Fruit fly (Drosophila melanogaster): ENCODE measurements around the gene hzg.
A peak's percentile ranks its signal among the peaks of the same experiment; 100 is the strongest.

The hzg gene

DNA sequence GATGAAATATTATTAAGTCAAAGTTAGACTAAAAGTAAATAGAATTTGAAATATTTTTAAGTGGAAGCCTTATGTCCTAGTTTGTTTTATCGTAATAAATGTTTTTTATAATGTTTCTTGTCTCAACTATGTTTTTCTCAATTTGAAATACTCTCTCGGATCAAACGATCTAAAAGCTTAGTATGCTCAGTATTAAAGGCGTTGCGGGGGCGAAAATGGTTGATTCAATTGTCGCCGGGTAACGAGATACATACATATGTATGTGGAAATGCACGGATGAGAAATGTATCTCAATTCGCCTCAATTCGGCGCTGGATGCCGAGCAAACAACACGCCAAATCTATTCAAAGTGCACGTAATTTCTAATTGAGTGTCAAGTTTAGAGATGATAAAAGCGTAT is 30.6 kb upstream of the hzg start, which contains the start of gene CG5895:
TSS of gene CG5895 (plus strand) at position 301 of the 400 bp plus-strand sequence.
- TF ChIP-seq pad (GFP tag; optimal IDR thresholded peaks at IDR 0.05) (no peak), Mnt (GFP tag; optimal IDR thresholded peaks at IDR 0.05) (no peak), Hr96 (GFP tag; optimal IDR thresholded peaks at IDR 0.05) (no peak), Crg-1 (GFP tag; optimal IDR thresholded peaks at IDR 0.05) (no peak), CG33017 (tag; optimal IDR thresholded peaks at IDR 0.05) (no peak), CG5204 (GFP tag; optimal IDR thresholded peaks at IDR 0.05) (no peak), CG1620 (GFP tag; optimal IDR thresholded peaks at IDR 0.05) (no peak), CG7101 (tag; optimal IDR thresholded peaks at IDR 0.05) (no peak), Clk (GFP tag; optimal IDR thresholded peaks at IDR 0.05) (no peak), tj (GFP tag; optimal IDR thresholded peaks at IDR 0.05) (no peak), CG11617 (GFP tag; optimal IDR thresholded peaks at IDR 0.05) (no peak)

DNA sequence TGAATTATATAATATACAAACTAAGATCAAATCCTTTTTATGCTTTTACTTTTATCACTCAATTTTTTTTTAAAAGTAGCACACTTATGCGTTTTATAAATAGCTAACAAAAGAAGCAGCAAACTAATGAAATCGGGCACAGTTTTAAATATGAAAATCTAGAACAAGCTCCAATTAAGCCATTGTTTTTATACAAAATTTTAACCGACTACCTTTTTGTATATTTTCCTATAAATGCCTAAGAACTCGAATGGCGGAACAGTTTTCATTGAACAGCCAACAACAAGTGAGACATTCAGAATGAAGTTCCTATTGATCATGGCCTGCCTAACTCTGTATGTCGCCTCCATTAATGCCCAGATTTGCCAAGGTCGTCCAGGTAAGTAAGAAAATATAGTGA is 29.7 kb upstream of the hzg start, which contains the start of gene CG42538:
TSS of gene CG42538 (plus strand) at position 301 of the 400 bp plus-strand sequence.
- no peak for TF ChIP-seq CG1620 (GFP tag; optimal IDR thresholded peaks at IDR 0.05)
- TF ChIP-seq Crg-1 (GFP tag; optimal IDR thresholded peaks at IDR 0.05): no peak
- no peak for TF ChIP-seq bab1 (GFP tag; optimal IDR thresholded peaks at IDR 0.05)
- TF ChIP-seq CG12768 (GFP tag; optimal IDR thresholded peaks at IDR 0.05): no peak
- no peak for TF ChIP-seq cnc (optimal IDR thresholded peaks at IDR 0.05)
- TF ChIP-seq Hr96 (GFP tag; optimal IDR thresholded peaks at IDR 0.05): no peak
- no peak for TF ChIP-seq CG7101 (tag; optimal IDR thresholded peaks at IDR 0.05)
- no peak for TF ChIP-seq pad (GFP tag; optimal IDR thresholded peaks at IDR 0.05)
- TF ChIP-seq CG7045 (GFP tag; optimal IDR thresholded peaks at IDR 0.05): no peak
- no peak for TF ChIP-seq tj (GFP tag; optimal IDR thresholded peaks at IDR 0.05)
- TF ChIP-seq ovo (GFP tag; optimal IDR thresholded peaks at IDR 0.05): no peak
- no peak for TF ChIP-seq cic (GFP tag; optimal IDR thresholded peaks at IDR 0.05)
- no peak for TF ChIP-seq Clk (GFP tag; optimal IDR thresholded peaks at IDR 0.05)
- TF ChIP-seq kay (GFP tag; ENCODE audit: borderline replicate concordance): no peak
- TF ChIP-seq CG33017 (tag; optimal IDR thresholded peaks at IDR 0.05): no peak
- TF ChIP-seq CG11617 (GFP tag; optimal IDR thresholded peaks at IDR 0.05): no peak
- no peak for TF ChIP-seq Mnt (GFP tag; optimal IDR thresholded peaks at IDR 0.05)

DNA sequence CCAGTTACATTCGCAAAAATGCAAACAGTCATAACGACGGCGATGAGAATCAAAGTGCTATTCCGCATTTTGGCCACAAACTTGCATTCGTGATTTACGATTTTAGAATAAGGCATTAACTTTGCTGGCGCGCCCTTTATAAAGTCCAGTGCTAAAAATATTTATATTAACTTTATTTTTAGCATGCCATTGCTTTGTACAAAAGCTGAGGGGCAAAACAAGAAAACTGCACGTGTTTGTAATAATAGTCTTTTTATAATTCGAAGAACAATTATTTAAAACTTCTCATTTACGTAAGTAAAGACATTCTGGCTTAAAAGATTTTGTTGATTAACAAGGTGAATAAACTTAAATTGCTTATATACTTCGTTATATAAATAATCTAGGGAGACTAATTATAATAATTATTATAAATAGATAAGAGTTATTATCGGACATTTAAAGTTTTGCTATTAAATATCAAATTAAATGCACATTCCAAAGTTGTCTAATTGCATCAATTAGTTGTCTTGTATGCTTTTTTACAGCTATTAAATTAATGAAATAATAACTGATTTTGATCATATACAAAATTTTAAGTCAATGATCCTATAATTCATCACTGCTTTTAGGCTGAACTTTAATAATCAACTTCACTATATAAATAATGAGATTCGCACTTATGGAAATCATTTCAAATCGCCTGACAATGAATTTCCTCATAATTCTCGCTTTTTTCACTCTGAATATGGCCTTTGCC is 28.7 kb upstream of the hzg start, which contains the start of the genes CG42717 and CG42716:
TSS of gene CG42717 (minus strand) at position 101 of the 739 bp plus-strand sequence.
TSS of gene CG42716 (plus strand) at position 689 of the 739 bp plus-strand sequence.
- TF ChIP-seq CG7101 (tag; optimal IDR thresholded peaks at IDR 0.05): no peak
- TF ChIP-seq Clk (GFP tag; optimal IDR thresholded peaks at IDR 0.05): no peak
- TF ChIP-seq Mnt (GFP tag; optimal IDR thresholded peaks at IDR 0.05): no peak
- TF ChIP-seq Hr96 (GFP tag; optimal IDR thresholded peaks at IDR 0.05): no peak
- no peak for TF ChIP-seq bab1 (GFP tag; optimal IDR thresholded peaks at IDR 0.05)
- TF ChIP-seq cnc (optimal IDR thresholded peaks at IDR 0.05): no peak
- no peak for TF ChIP-seq CG12768 (GFP tag; optimal IDR thresholded peaks at IDR 0.05)
- no peak for TF ChIP-seq CG7045 (GFP tag; optimal IDR thresholded peaks at IDR 0.05)
- TF ChIP-seq Crg-1 (GFP tag; optimal IDR thresholded peaks at IDR 0.05): no peak
- TF ChIP-seq kay (GFP tag; ENCODE audit: borderline replicate concordance): no peak
- no peak for TF ChIP-seq pad (GFP tag; optimal IDR thresholded peaks at IDR 0.05)
- TF ChIP-seq CG1620 (GFP tag; optimal IDR thresholded peaks at IDR 0.05): no peak
- TF ChIP-seq CG14711 (tag; optimal IDR thresholded peaks at IDR 0.05): no peak
- TF ChIP-seq tj (GFP tag; optimal IDR thresholded peaks at IDR 0.05): no peak
- no peak for TF ChIP-seq cic (GFP tag; optimal IDR thresholded peaks at IDR 0.05)
- no peak for TF ChIP-seq toe (GFP tag; optimal IDR thresholded peaks at IDR 0.05)
- TF ChIP-seq CG5204 (GFP tag; optimal IDR thresholded peaks at IDR 0.05): no peak
- TF ChIP-seq CG11617 (GFP tag; optimal IDR thresholded peaks at IDR 0.05): no peak
- no peak for TF ChIP-seq ovo (GFP tag; optimal IDR thresholded peaks at IDR 0.05)
- no peak for TF ChIP-seq CG33017 (tag; optimal IDR thresholded peaks at IDR 0.05)

DNA sequence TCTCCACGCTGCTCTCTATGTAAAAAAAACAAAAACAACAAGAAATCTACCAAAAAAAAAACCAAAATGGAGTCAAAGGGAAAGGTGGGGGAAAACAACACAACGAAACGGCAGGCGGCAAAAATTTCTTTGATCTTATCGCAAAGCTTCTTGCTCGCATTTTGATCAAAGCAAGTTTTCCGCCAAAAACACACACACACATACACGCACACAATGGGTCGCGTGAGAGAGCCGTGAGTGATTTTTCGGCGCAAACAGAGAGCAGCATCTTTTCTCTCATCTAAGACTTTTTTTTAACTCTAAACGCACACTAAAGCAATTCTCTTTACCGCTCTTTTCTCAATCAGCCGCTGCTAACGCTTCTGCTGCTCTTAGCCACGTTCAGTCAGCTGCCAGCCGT is 24.4 kb upstream of the hzg start:
- no peak for TF ChIP-seq toe (GFP tag; optimal IDR thresholded peaks at IDR 0.05)

DNA sequence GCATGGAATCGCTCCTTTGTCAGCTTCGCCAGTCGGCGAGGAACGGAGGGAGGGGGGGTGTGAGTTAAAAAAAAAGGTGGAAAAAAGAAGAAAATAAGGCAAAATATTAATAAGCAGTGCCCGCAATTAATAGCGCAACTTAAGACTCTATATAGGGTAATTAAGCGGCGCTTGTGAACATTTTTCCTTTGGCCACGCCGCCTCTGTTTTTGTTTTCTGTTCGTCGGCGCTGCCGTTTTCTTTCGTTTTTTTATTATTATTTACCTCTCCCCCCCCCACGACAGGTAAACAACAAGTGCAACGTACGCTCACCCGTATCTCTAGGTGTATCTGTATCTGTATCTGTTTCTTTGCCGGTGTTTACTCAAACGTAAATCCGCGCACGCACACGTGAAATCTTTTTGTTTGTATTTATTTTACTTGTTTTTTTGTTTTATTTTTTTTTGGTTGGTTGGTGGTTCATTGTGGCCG is 22.7 kb upstream of the hzg start:
- TF ChIP-seq pad (GFP tag; optimal IDR thresholded peaks at IDR 0.05) (no peak), tj (GFP tag; optimal IDR thresholded peaks at IDR 0.05) (no peak), ovo (GFP tag; optimal IDR thresholded peaks at IDR 0.05) (no peak), CG11617 (GFP tag; optimal IDR thresholded peaks at IDR 0.05) (no peak), cic (GFP tag; optimal IDR thresholded peaks at IDR 0.05) (peak; percentile 80), kay (GFP tag; ENCODE audit: borderline replicate concordance) (no peak), CG7045 (GFP tag; optimal IDR thresholded peaks at IDR 0.05) (peak; percentile 35), Hr96 (GFP tag; optimal IDR thresholded peaks at IDR 0.05) (no peak), CG5204 (GFP tag; optimal IDR thresholded peaks at IDR 0.05) (no peak), CG12768 (GFP tag; optimal IDR thresholded peaks at IDR 0.05) (peak; percentile 20), CG33017 (tag; optimal IDR thresholded peaks at IDR 0.05) (peak; percentile 18), toe (GFP tag; optimal IDR thresholded peaks at IDR 0.05) (peak; percentile 15), CG7101 (tag; optimal IDR thresholded peaks at IDR 0.05) (no peak), Mnt (GFP tag; optimal IDR thresholded peaks at IDR 0.05) (no peak), bab1 (GFP tag; optimal IDR thresholded peaks at IDR 0.05) (no peak)

DNA sequence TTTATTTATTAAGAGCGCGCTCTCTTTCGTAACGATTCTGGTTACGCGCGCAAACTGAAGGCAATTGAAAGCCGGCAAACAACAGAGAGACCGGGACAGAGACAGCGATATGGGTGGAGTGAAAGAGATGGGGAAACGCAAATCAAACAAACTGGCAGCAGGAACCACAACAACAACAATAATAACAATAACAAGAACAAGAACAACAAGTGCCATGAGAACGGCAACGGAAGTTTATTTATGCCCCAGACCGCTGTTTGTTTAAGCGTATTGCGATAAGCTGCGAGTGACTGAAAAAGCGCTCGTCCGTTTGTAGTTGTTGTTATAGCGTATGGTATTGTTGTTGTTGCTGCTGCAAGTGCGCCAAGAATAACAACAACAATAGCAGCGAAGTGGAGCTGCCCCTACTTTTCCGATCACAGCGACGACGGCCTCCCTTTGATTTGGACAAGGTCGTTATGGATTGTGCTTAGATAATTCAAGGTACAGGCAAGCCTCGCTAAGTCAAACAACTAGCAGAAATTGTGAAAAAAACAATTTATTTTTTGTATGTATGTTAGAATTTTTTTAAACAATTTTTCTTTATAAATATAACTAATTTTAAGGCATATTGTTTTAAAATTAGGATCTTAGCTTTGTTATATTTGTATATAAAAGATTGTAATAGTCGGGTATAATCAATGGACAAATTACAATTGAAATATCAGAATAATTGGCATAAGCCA is 21.7 kb upstream of the hzg start:
- TF ChIP-seq ovo (GFP tag; optimal IDR thresholded peaks at IDR 0.05): peak; percentile 68
- peak; percentile 35 for TF ChIP-seq Crg-1 (GFP tag; optimal IDR thresholded peaks at IDR 0.05)
- TF ChIP-seq CG7101 (tag; optimal IDR thresholded peaks at IDR 0.05): peak; percentile 40
- TF ChIP-seq CG12768 (GFP tag; optimal IDR thresholded peaks at IDR 0.05): peak; percentile 53
- no peak for TF ChIP-seq Clk (GFP tag; optimal IDR thresholded peaks at IDR 0.05)
- no peak for TF ChIP-seq cnc (optimal IDR thresholded peaks at IDR 0.05)
- peak; percentile 95 for TF ChIP-seq cic (GFP tag; optimal IDR thresholded peaks at IDR 0.05)
- no peak for TF ChIP-seq CG1620 (GFP tag; optimal IDR thresholded peaks at IDR 0.05)
- peak; percentile 13 for TF ChIP-seq Hr96 (GFP tag; optimal IDR thresholded peaks at IDR 0.05)
- TF ChIP-seq pad (GFP tag; optimal IDR thresholded peaks at IDR 0.05): no peak
- TF ChIP-seq CG11617 (GFP tag; optimal IDR thresholded peaks at IDR 0.05): no peak
- TF ChIP-seq CG14711 (tag; optimal IDR thresholded peaks at IDR 0.05): no peak
- no peak for TF ChIP-seq CG7045 (GFP tag; optimal IDR thresholded peaks at IDR 0.05)
- TF ChIP-seq toe (GFP tag; optimal IDR thresholded peaks at IDR 0.05): no peak
